Fruit fly (Drosophila melanogaster) whole organism, embryonic: ENCODE measurements around the gene Pif1.
A peak's percentile ranks its signal among the peaks of the same experiment; 100 is the strongest.

ENCODE experiments used
- Antp ChIP-seq: fragments of 200-800 bp; sonication (Bioruptor generic); optimal IDR thresholded peaks from 3 replicates; lab custom pipeline; 2016; ENCODE audit warnings: missing biosample characterization, missing genetic modification characterization
- Blimp-1 ChIP-seq: fragments of 200-800 bp; sonication (Bioruptor generic); optimal IDR thresholded peaks from 3 replicates; lab custom pipeline; 2018; ENCODE audit warnings: missing biosample characterization, missing genetic modification characterization, mild to moderate bottlenecking, moderate library complexity, missing genetic modification reagents
- CG10274 ChIP-seq: fragments of 200-800 bp; sonication (Bioruptor generic); optimal IDR thresholded peaks from 3 replicates; lab custom pipeline; 2017; ENCODE audit warnings: missing biosample characterization, mild to moderate bottlenecking, missing genetic modification characterization
- CG10654 ChIP-seq: fragments of 200-800 bp; sonication (Bioruptor generic); optimal IDR thresholded peaks from 2 replicates; lab custom pipeline; 2016; ENCODE audit warnings: missing biosample characterization, missing genetic modification characterization
- CG11560 ChIP-seq: fragments of 200-800 bp; sonication (Bioruptor generic); IDR thresholded peaks from 3 replicates; pipeline ENCODE4 v1.3.6; 2022; ENCODE audit warnings: missing biosample characterization, missing genetic modification characterization
- CG13894 ChIP-seq: fragments of 200-800 bp; sonication (Bioruptor generic); optimal IDR thresholded peaks from 3 replicates; lab custom pipeline; 2018; ENCODE audit warnings: missing biosample characterization, mild to moderate bottlenecking, missing genetic modification characterization, moderate library complexity
- CG1603 ChIP-seq: fragments of 200-800 bp; sonication (Bioruptor generic); optimal IDR thresholded peaks from 2 replicates; lab custom pipeline; 2019; ENCODE audit warnings: missing biosample characterization, mild to moderate bottlenecking, missing genetic modification characterization, moderate library complexity
- CG16779 ChIP-seq: fragments of 200-800 bp; sonication (Bioruptor generic); IDR thresholded peaks from 2 replicates; pipeline ENCODE4 v1.3.6; 2022; ENCODE audit warnings: missing biosample characterization, missing genetic modification characterization
- CG2678 ChIP-seq: fragments of 200-800 bp; sonication (Bioruptor generic); optimal IDR thresholded peaks from 3 replicates; lab custom pipeline; 2019; ENCODE audit warnings: missing biosample characterization, mild to moderate bottlenecking, missing genetic modification characterization, moderate library complexity
- CG30020 ChIP-seq: fragments of 200-800 bp; optimal IDR thresholded peaks from 2 replicates; lab custom pipeline; 2019; ENCODE audit warnings: missing biosample characterization, mild to moderate bottlenecking, missing genetic modification characterization, moderate library complexity
- CG31365 ChIP-seq: fragments of 200-800 bp; sonication (Bioruptor generic); optimal IDR thresholded peaks from 2 replicates; lab custom pipeline; 2018; ENCODE audit warnings: missing biosample characterization, mild to moderate bottlenecking, missing genetic modification characterization
- CG31388 ChIP-seq: fragments of 200-800 bp; sonication (Bioruptor generic); optimal IDR thresholded peaks from 2 replicates; lab custom pipeline; 2016; ENCODE audit warnings: missing biosample characterization, missing genetic modification characterization
- CG32772 ChIP-seq: fragments of 200-800 bp; sonication (Bioruptor generic); IDR thresholded peaks from 2 replicates; pipeline ENCODE4 v1.3.6; 2022; ENCODE audit warnings: missing biosample characterization, missing genetic modification characterization
- CG33557 ChIP-seq: fragments of 200-800 bp; sonication (Bioruptor generic); optimal IDR thresholded peaks from 2 replicates; lab custom pipeline; 2019; ENCODE audit warnings: missing biosample characterization, mild to moderate bottlenecking, missing genetic modification characterization, moderate library complexity
- CG34224 ChIP-seq: fragments of 200-800 bp; sonication (Bioruptor generic); IDR thresholded peaks from 3 replicates; pipeline ENCODE4 v1.3.6; 2022; ENCODE audit warnings: missing biosample characterization, missing genetic modification characterization; ENCODE audit not compliant: partially characterized antibody
- CG34376 ChIP-seq: fragments of 200-800 bp; sonication (Bioruptor generic); optimal IDR thresholded peaks from 2 replicates; lab custom pipeline; 2018; ENCODE audit warnings: missing biosample characterization, mild to moderate bottlenecking, missing genetic modification characterization
- CG6654 ChIP-seq: fragments of 200-800 bp; sonication (Bioruptor generic); optimal IDR thresholded peaks from 2 replicates; lab custom pipeline; 2017; ENCODE audit warnings: missing biosample characterization, mild to moderate bottlenecking, missing genetic modification characterization
- CG6791 ChIP-seq: fragments of 200-800 bp; sonication (Bioruptor generic); IDR thresholded peaks from 3 replicates; pipeline ENCODE4 v1.3.6; 2022; ENCODE audit warnings: missing biosample characterization, missing genetic modification characterization; ENCODE audit not compliant: partially characterized antibody
- CG7372 ChIP-seq: fragments of 200-800 bp; sonication (Bioruptor generic); IDR thresholded peaks from 2 replicates; pipeline ENCODE4 v1.3.6; 2022; ENCODE audit warnings: missing biosample characterization, missing genetic modification characterization
- CG7556 ChIP-seq: fragments of 200-800 bp; sonication (Bioruptor generic); optimal IDR thresholded peaks from 2 replicates; lab custom pipeline; 2017; ENCODE audit warnings: missing biosample characterization, mild to moderate bottlenecking, missing genetic modification characterization
- CG8924 ChIP-seq: fragments of 200-800 bp; optimal IDR thresholded peaks from 3 replicates; lab custom pipeline; 2019; ENCODE audit warnings: missing biosample characterization, mild to moderate bottlenecking, missing genetic modification characterization, moderate library complexity
- CG9817 ChIP-seq: fragments of 200-800 bp; sonication (Bioruptor generic); optimal IDR thresholded peaks from 2 replicates; lab custom pipeline; 2018; ENCODE audit warnings: missing biosample characterization, mild to moderate bottlenecking, missing genetic modification characterization, moderate library complexity
- D ChIP-seq, 2 experiments: fragments of 200-800 bp in 1 of 2; fragments of >200 bp in 1 of 2; sonication (Bioruptor generic) in 1 of 2; optimal IDR thresholded peaks; 2 replicates in 1 of 2; 3 replicates in 1 of 2; lab custom pipeline; 2017; ENCODE audit warnings: mild to moderate bottlenecking in 1 of 2, missing biosample characterization in 1 of 2, missing genetic modification characterization in 1 of 2, missing genetic modification reagents in 1 of 2
- Dbx ChIP-seq: fragments of 200-800 bp; sonication (Bioruptor generic); IDR thresholded peaks from 3 replicates; pipeline ENCODE4 v1.3.6; 2022; ENCODE audit warnings: missing biosample characterization, missing genetic modification characterization
- E2f2 ChIP-seq: fragments of 200-800 bp; sonication (Bioruptor generic); IDR thresholded peaks from 2 replicates; pipeline ENCODE4 v1.3.6; 2022; ENCODE audit warnings: missing biosample characterization, missing genetic modification characterization
- Vsx1 ChIP-seq: fragments of 200-800 bp; sonication (Bioruptor generic); optimal IDR thresholded peaks from 2 replicates; lab custom pipeline; 2017; ENCODE audit warnings: missing biosample characterization, mild to moderate bottlenecking, missing genetic modification characterization, missing genetic modification reagents
- bsh ChIP-seq, 2 experiments: fragments of 200-800 bp; sonication (Bioruptor generic); optimal IDR thresholded peaks; 2 replicates each; lab custom pipeline; 2017 to 2018; ENCODE audit warnings: mild to moderate bottlenecking in 2 of 2, missing biosample characterization in 2 of 2, missing genetic modification characterization in 2 of 2, moderate library complexity in 1 of 2
- crol ChIP-seq: fragments of 200-800 bp; sonication (Bioruptor generic); IDR thresholded peaks from 2 replicates; pipeline ENCODE4 v1.3.6; 2022; ENCODE audit warnings: missing biosample characterization, missing genetic modification characterization
- ems ChIP-seq: fragments of 200-800 bp; sonication (Bioruptor generic); optimal IDR thresholded peaks from 3 replicates; lab custom pipeline; 2016; ENCODE audit warnings: missing biosample characterization, missing genetic modification characterization
- exex ChIP-seq: fragments of 200-800 bp; sonication (Bioruptor generic); optimal IDR thresholded peaks from 4 replicates; lab custom pipeline; 2018; ENCODE audit warnings: missing biosample characterization, mild to moderate bottlenecking, missing genetic modification characterization, moderate library complexity
- gce ChIP-seq: fragments of 200-800 bp; sonication (Bioruptor generic); IDR thresholded peaks from 3 replicates; pipeline ENCODE4 v1.3.6; 2022; ENCODE audit warnings: missing biosample characterization, missing genetic modification characterization
- gcm2 ChIP-seq: fragments of 200-800 bp; sonication (Bioruptor generic); optimal IDR thresholded peaks from 2 replicates; lab custom pipeline; 2016; ENCODE audit warnings: missing biosample characterization, missing genetic modification characterization
- grn ChIP-seq: fragments of 200-800 bp; sonication (Bioruptor generic); optimal IDR thresholded peaks from 3 replicates; lab custom pipeline; 2017; ENCODE audit warnings: missing biosample characterization, missing genetic modification characterization
- her ChIP-seq: fragments of 200-800 bp; sonication (Bioruptor generic); optimal IDR thresholded peaks from 2 replicates; lab custom pipeline; 2016; ENCODE audit warnings: missing biosample characterization, missing genetic modification characterization
- hth ChIP-seq: fragments of >200 bp; optimal IDR thresholded peaks from 2 replicates; lab custom pipeline; 2017; ENCODE audit warnings: inconsistent platforms
- lola ChIP-seq, 3 experiments: fragments of >200 bp in 2 of 3; fragments of 200-800 bp in 1 of 3; sonication (Bioruptor generic) in 1 of 3; optimal IDR thresholded peaks; 2 replicates each; lab custom pipeline; 2017 to 2019; ENCODE audit warnings: missing biosample characterization in 3 of 3, missing genetic modification characterization in 3 of 3, mild to moderate bottlenecking in 1 of 3, moderate library complexity in 1 of 3
- nerfin-2 ChIP-seq: fragments of 200-800 bp; sonication (Bioruptor generic); IDR thresholded peaks from 2 replicates; pipeline ENCODE4 v1.3.6; 2022; ENCODE audit warnings: missing biosample characterization, missing genetic modification characterization; ENCODE audit not compliant: partially characterized antibody
- nmo ChIP-seq: fragments of 200-800 bp; sonication (Bioruptor generic); optimal IDR thresholded peaks from 2 replicates; lab custom pipeline; 2018; ENCODE audit warnings: missing biosample characterization, mild to moderate bottlenecking, missing genetic modification characterization, moderate library complexity
- pb ChIP-seq: fragments of 200-800 bp; sonication (Bioruptor generic); optimal IDR thresholded peaks from 3 replicates; lab custom pipeline; 2016; ENCODE audit warnings: missing biosample characterization, missing genetic modification characterization
- sens ChIP-seq: fragments of 200-800 bp; sonication (Bioruptor generic); peaks from one replicate; lab custom pipeline; 2016; ENCODE audit warnings: missing biosample characterization, missing genetic modification characterization
- sens-2 ChIP-seq: fragments of 200-800 bp; sonication (Bioruptor generic); IDR thresholded peaks from 2 replicates; pipeline ENCODE4 v1.3.6; 2022; ENCODE audit warnings: missing biosample characterization, missing genetic modification characterization
- sima ChIP-seq: fragments of 200-800 bp; sonication (Bioruptor generic); optimal IDR thresholded peaks from 2 replicates; lab custom pipeline; 2016; ENCODE audit warnings: missing biosample characterization, missing genetic modification characterization
- sna ChIP-seq: fragments of 200-800 bp; sonication (Bioruptor generic); IDR thresholded peaks from 2 replicates; pipeline ENCODE4 v1.3.6; 2022; ENCODE audit warnings: missing biosample characterization, missing genetic modification characterization; ENCODE audit not compliant: partially characterized antibody
- sqz ChIP-seq: fragments of 200-800 bp; sonication (Bioruptor generic); optimal IDR thresholded peaks from 3 replicates; lab custom pipeline; 2018; ENCODE audit warnings: missing biosample characterization, mild to moderate bottlenecking, missing genetic modification characterization
- tin ChIP-seq: fragments of 200-800 bp; sonication (Bioruptor generic); optimal IDR thresholded peaks from 3 replicates; lab custom pipeline; 2016; ENCODE audit warnings: missing biosample characterization, missing genetic modification characterization
- trem ChIP-seq: fragments of 200-800 bp; optimal IDR thresholded peaks from 3 replicates; lab custom pipeline; 2019; ENCODE audit warnings: missing biosample characterization, mild to moderate bottlenecking, missing genetic modification characterization, moderate library complexity
- ttk ChIP-seq: fragments of 200-800 bp; sonication (Bioruptor generic); IDR thresholded peaks from 2 replicates; pipeline ENCODE4 v2.1.2; 2022; ENCODE audit warnings: missing biosample characterization, missing genetic modification characterization
- zen ChIP-seq: fragments of 200-800 bp; sonication (Bioruptor generic); optimal IDR thresholded peaks from 3 replicates; lab custom pipeline; 2018; ENCODE audit warnings: missing biosample characterization, mild to moderate bottlenecking, missing genetic modification characterization, moderate library complexity
- zfh1 ChIP-seq: fragments of 200-800 bp; sonication (Bioruptor generic); IDR thresholded peaks from 3 replicates; pipeline ENCODE4 v1.3.6; 2022; ENCODE audit warnings: missing biosample characterization, missing genetic modification characterization

Pif1 gene

dm6 chr2L:3479697-3480442 is 10.1 kb upstream of the Pif1 start (continued):
- TF ChIP-seq CG6654 (GFP tag; lab: Kevin White, UChicago), result no peak
- no peak for TF ChIP-seq tin (GFP tag; lab: Kevin White, UChicago)
- no peak for TF ChIP-seq gcm2 (GFP tag; lab: Kevin White, UChicago)
- peak; percentile 67 for TF ChIP-seq sens (GFP tag; lab: Kevin White, UChicago)
- no peak for TF ChIP-seq CG8924 (tag; lab: Kevin White, UChicago)
- TF ChIP-seq CG34224 (GFP tag; lab: Robert Waterston, UW), result no peak
- TF ChIP-seq CG1603 (tag; lab: Kevin White, UChicago), result no peak
- TF ChIP-seq ems (GFP tag; lab: Kevin White, UChicago), result no peak
- TF ChIP-seq sna, result no peak
- no peak for TF ChIP-seq trem (tag; lab: Kevin White, UChicago)
- TF ChIP-seq CG10654 (GFP tag; lab: Kevin White, UChicago), result no peak
- TF ChIP-seq CG13894 (tag; lab: Kevin White, UChicago), result peak; percentile 65
- no peak for TF ChIP-seq Antp
- TF ChIP-seq CG30020 (tag; lab: Kevin White, UChicago), result no peak
- TF ChIP-seq D (optimal IDR thresholded peaks at IDR 0.05; lab: Kevin White, UChicago), result no peak
- no peak for TF ChIP-seq D (GFP tag; optimal IDR thresholded peaks at IDR 0.05; lab: Kevin White, UChicago)
- TF ChIP-seq hth (lab: Kevin White, UChicago), result no peak
- TF ChIP-seq CG11560 (tag; lab: Robert Waterston, UW), result no peak
- TF ChIP-seq exex, result no peak
- TF ChIP-seq sima (GFP tag; lab: Kevin White, UChicago), result no peak
- no peak for TF ChIP-seq CG31365 (tag; lab: Kevin White, UChicago)
- no peak for TF ChIP-seq CG7372 (GFP tag; lab: Robert Waterston, UW)
- no peak for TF ChIP-seq CG7556 (GFP tag; lab: Kevin White, UChicago)
- no peak for TF ChIP-seq CG10274 (GFP tag; lab: Kevin White, UChicago)
- no peak for TF ChIP-seq nerfin-2 (GFP tag; lab: Robert Waterston, UW)
- TF ChIP-seq CG33557 (GFP tag; lab: Kevin White, UChicago), result no peak
- no peak for TF ChIP-seq CG9817 (tag; lab: Kevin White, UChicago)
- TF ChIP-seq CG31388, result no peak
- no peak for TF ChIP-seq pb (GFP tag; lab: Kevin White, UChicago)
- TF ChIP-seq bsh (GFP tag; optimal IDR thresholded peaks at IDR 0.05; lab: Kevin White, UChicago), result no peak
- no peak for TF ChIP-seq gce (GFP tag; lab: Robert Waterston, UW)
- TF ChIP-seq Vsx1 (GFP tag; lab: Kevin White, UChicago), result peak; percentile 2
- no peak for TF ChIP-seq zfh1 (GFP tag; lab: Robert Waterston, UW)
- no peak for TF ChIP-seq lola (GFP tag; optimal IDR thresholded peaks at IDR 0.05; lab: Kevin White, UChicago)
- peak; percentile 11 for TF ChIP-seq CG34376 (GFP tag; lab: Kevin White, UChicago)
- TF ChIP-seq CG32772 (GFP tag; lab: Robert Waterston, UW), result no peak
- TF ChIP-seq Dbx (GFP tag; lab: Robert Waterston, UW), result no peak
- no peak for TF ChIP-seq ttk (GFP tag; lab: Robert Waterston, UW)
- no peak for TF ChIP-seq CG6791 (GFP tag; lab: Robert Waterston, UW)
- no peak for TF ChIP-seq E2f2
- 0 out of 2 replicates have a peak, but pooled peaks have one; percentile 3 for TF ChIP-seq CG16779 (GFP tag; lab: Robert Waterston, UW)
- TF ChIP-seq nmo (GFP tag; lab: Kevin White, UChicago), result no peak
- TF ChIP-seq zen (tag; lab: Kevin White, UChicago), result no peak
- TF ChIP-seq crol (GFP tag; lab: Robert Waterston, UW), result peak; percentile 66; the same call in 1 of the 2 replicates
- TF ChIP-seq her (GFP tag; lab: Kevin White, UChicago), result no peak
- TF ChIP-seq grn (GFP tag; lab: Kevin White, UChicago), result no peak
- TF ChIP-seq Blimp-1 (GFP tag; lab: Kevin White, UChicago), result no peak
- no peak for TF ChIP-seq sens-2 (GFP tag; lab: Robert Waterston, UW)
- TF ChIP-seq sqz (GFP tag; lab: Kevin White, UChicago), result no peak
- TF ChIP-seq CG2678 (tag; lab: Kevin White, UChicago), result no peak
